Fruit fly (Drosophila melanogaster): ENCODE results near the gene Vps60.
A peak's percentile ranks its signal among the peaks of the same experiment; 100 is the strongest.

DNA sequence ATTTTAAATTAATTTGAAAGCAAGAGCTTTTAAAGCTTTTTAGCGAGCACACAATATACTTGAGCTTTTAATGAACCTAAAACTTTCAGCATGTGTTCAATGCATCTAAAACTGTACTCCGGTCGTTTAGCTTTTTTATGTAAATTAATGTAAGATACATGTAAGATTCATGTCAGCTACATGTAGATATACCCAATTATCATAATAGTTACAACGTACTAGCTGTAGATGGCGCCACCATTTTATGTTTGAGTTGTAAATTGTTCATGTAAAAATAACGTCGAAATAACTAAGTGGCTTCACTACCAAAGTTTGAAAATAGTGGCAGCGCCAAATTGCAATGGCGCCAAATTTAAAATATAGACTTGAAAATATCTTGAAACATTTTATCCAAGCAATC is 24.5 kb downstream of the Vps60 start:
- no peak for TF ChIP-seq CG17806 (tag; optimal IDR thresholded peaks at IDR 0.05)
- no peak for TF ChIP-seq CG32121 (GFP tag; IDR thresholded peaks at IDR 0.05)
- no peak for TF ChIP-seq CG4496 (GFP tag; IDR thresholded peaks at IDR 0.05)
- no peak for TF ChIP-seq Pif1A (GFP tag; optimal IDR thresholded peaks at IDR 0.05)
- TF ChIP-seq CG10348 (GFP tag; IDR thresholded peaks at IDR 0.05), result no peak
- TF ChIP-seq Pif1B (GFP tag; optimal IDR thresholded peaks at IDR 0.05), result no peak
- no peak for TF ChIP-seq Snoo (tag; optimal IDR thresholded peaks at IDR 0.05)
- no peak for TF ChIP-seq CG15710 (tag; optimal IDR thresholded peaks at IDR 0.05)
- TF ChIP-seq rn (GFP tag; IDR thresholded peaks at IDR 0.05), result no peak
- peak; percentile 47 for TF ChIP-seq CG8159 (tag; optimal IDR thresholded peaks at IDR 0.05)
- TF ChIP-seq CG13204 (GFP tag; optimal IDR thresholded peaks at IDR 0.05), result no peak
- no peak for TF ChIP-seq EcR (GFP tag; optimal IDR thresholded peaks at IDR 0.05)
- TF ChIP-seq CG8301 (tag; optimal IDR thresholded peaks at IDR 0.05), result peak; percentile 25
